Worm (Caenorhabditis elegans) whole organism, L4 larva: Measurements from ENCODE around the gene T19B10.2.
A peak's percentile ranks its signal among the peaks of the same experiment; 100 is the strongest.

Source experiments
- F10B5.3 ChIP-seq: sonication (generic microtip); optimal IDR thresholded peaks from 2 replicates; lab custom pipeline; 2016; ENCODE audit warnings: mild to moderate bottlenecking, missing genetic modification characterization, missing compliant biosample characterization
- F44E2.7 ChIP-seq: fragments of 200-800 bp; sonication (Bioruptor generic); IDR thresholded peaks from 2 replicates; pipeline ENCODE4 v2.1.2; 2022; ENCODE audit warnings: missing genetic modification characterization, missing compliant biosample characterization
- Y105C5A.15 ChIP-seq: fragments of 200-800 bp; sonication (Bioruptor generic); IDR thresholded peaks from 2 replicates; pipeline ENCODE4 v1.3.6; 2022; ENCODE audit warnings: missing genetic modification characterization, missing compliant biosample characterization
- Y5F2A.4 ChIP-seq: fragments of 200-800 bp; sonication (Bioruptor generic); optimal IDR thresholded peaks from 2 replicates; lab custom pipeline; 2018; ENCODE audit warnings: mild to moderate bottlenecking, missing genetic modification characterization, missing compliant biosample characterization
- aha-1 ChIP-seq: fragments of 150-350 bp; peaks from one replicate; lab custom pipeline; 2014; ENCODE audit warnings: missing biosample characterization, missing genetic modification characterization
- aly-2 ChIP-seq: sonication (generic microtip); optimal IDR thresholded peaks from 2 replicates; lab custom pipeline; 2018; ENCODE audit warnings: missing biosample characterization, missing genetic modification characterization
- arid-1 ChIP-seq: fragments of 200-800 bp; sonication (Bioruptor generic); conservative IDR thresholded peaks from 2 replicates; pipeline ENCODE4 v1.3.6; 2022; ENCODE audit warnings: missing genetic modification reagents, missing genetic modification characterization, missing compliant biosample characterization
- attf-4 ChIP-seq: sonication (generic microtip); optimal IDR thresholded peaks from 3 replicates; lab custom pipeline; 2017; ENCODE audit warnings: missing biosample characterization, missing genetic modification characterization
- ceh-32 ChIP-seq: sonication (generic microtip); optimal IDR thresholded peaks from 2 replicates; lab custom pipeline; 2016; ENCODE audit warnings: mild to moderate bottlenecking, missing genetic modification characterization, missing compliant biosample characterization; ENCODE audit not compliant: poor library complexity
- ceh-82 ChIP-seq: sonication (generic microtip); optimal IDR thresholded peaks from 2 replicates; lab custom pipeline; 2017; ENCODE audit warnings: missing biosample characterization, missing genetic modification characterization
- daf-12 ChIP-seq: fragments of 150-350 bp; optimal IDR thresholded peaks from 2 replicates; lab custom pipeline; 2014; ENCODE audit warnings: missing biosample characterization, missing genetic modification reagents, missing genetic modification characterization
- dmd-8 ChIP-seq: fragments of 200-800 bp; sonication (Bioruptor generic); IDR thresholded peaks from 2 replicates; pipeline ENCODE4 v1.3.6; 2022; ENCODE audit warnings: missing genetic modification characterization, missing compliant biosample characterization
- dmd-9 ChIP-seq: fragments of 200-800 bp; sonication (Bioruptor generic); IDR thresholded peaks from 2 replicates; pipeline ENCODE4 v1.3.6; 2022; ENCODE audit warnings: missing genetic modification reagents, missing genetic modification characterization, missing compliant biosample characterization
- dpl-1 ChIP-seq: fragments of 150-350 bp; optimal IDR thresholded peaks from 2 replicates; lab custom pipeline; 2014; ENCODE audit warnings: missing biosample characterization, missing genetic modification reagents, missing genetic modification characterization
- egl-43 ChIP-seq: fragments of 200-800 bp; sonication (Bioruptor generic); IDR thresholded peaks from 2 replicates; pipeline ENCODE4 v1.3.6; 2022; ENCODE audit warnings: missing genetic modification reagents, missing genetic modification characterization, missing compliant biosample characterization
- fkh-10 ChIP-seq: fragments of 150-350 bp; optimal IDR thresholded peaks from 2 replicates; lab custom pipeline; 2014; ENCODE audit warnings: missing biosample characterization, missing genetic modification reagents, missing genetic modification characterization
- hif-1 ChIP-seq, 2 experiments: sonication (generic microtip); optimal IDR thresholded peaks; 2 replicates each; lab custom pipeline; 2016 to 2017; ENCODE audit warnings: missing compliant biosample characterization in 2 of 2, missing genetic modification characterization in 2 of 2, missing genetic modification reagents in 2 of 2, missing genotype in 2 of 2, mild to moderate bottlenecking in 1 of 2
- hlh-11 ChIP-seq: fragments of 200-800 bp; sonication (Bioruptor generic); optimal IDR thresholded peaks from 2 replicates; lab custom pipeline; 2018; ENCODE audit warnings: mild to moderate bottlenecking, missing genetic modification characterization, missing compliant biosample characterization
- hmg-1.1 ChIP-seq: fragments of 200-800 bp; sonication (Bioruptor generic); IDR thresholded peaks from 2 replicates; pipeline ENCODE4 v1.3.6; 2022; ENCODE audit warnings: missing genetic modification reagents, missing genetic modification characterization, missing compliant biosample characterization
- jun-1 ChIP-seq: fragments of 150-350 bp; optimal IDR thresholded peaks from 2 replicates; lab custom pipeline; 2014; ENCODE audit warnings: missing biosample characterization, missing genetic modification reagents, missing genetic modification characterization
- lin-15B ChIP-seq: fragments of 150-350 bp; sonication (generic microtip); optimal IDR thresholded peaks from 3 replicates; lab custom pipeline; 2014; ENCODE audit warnings: missing biosample characterization, missing genetic modification characterization
- madf-9 ChIP-seq: fragments of 200-800 bp; sonication (Bioruptor generic); conservative IDR thresholded peaks from 2 replicates; pipeline ENCODE4 v1.3.6; 2022; ENCODE audit warnings: missing genetic modification reagents, missing genetic modification characterization, missing compliant biosample characterization
- mxl-3 ChIP-seq: fragments of 200-800 bp; sonication (Bioruptor generic); optimal IDR thresholded peaks from 2 replicates; lab custom pipeline; 2018; ENCODE audit warnings: mild to moderate bottlenecking, missing genetic modification characterization, missing compliant biosample characterization
- nhr-10 ChIP-seq: fragments of 150-350 bp; optimal IDR thresholded peaks from 2 replicates; lab custom pipeline; 2014; ENCODE audit warnings: missing biosample characterization, missing genetic modification characterization
- nhr-111 ChIP-seq: fragments of 200-800 bp; sonication (Bioruptor generic); optimal IDR thresholded peaks from 2 replicates; lab custom pipeline; 2018; ENCODE audit warnings: mild to moderate bottlenecking, missing genetic modification characterization, missing compliant biosample characterization
- nhr-28 ChIP-seq: fragments of 150-350 bp; optimal IDR thresholded peaks from 2 replicates; lab custom pipeline; 2014; ENCODE audit warnings: missing biosample characterization, missing genetic modification characterization
- pqm-1 ChIP-seq: sonication (generic microtip); optimal IDR thresholded peaks from 2 replicates; lab custom pipeline; 2017; ENCODE audit warnings: missing biosample characterization, missing genetic modification characterization
- rbr-2 ChIP-seq: sonication (generic microtip); optimal IDR thresholded peaks from 2 replicates; lab custom pipeline; 2016; ENCODE audit warnings: missing genotype, missing genetic modification characterization, missing compliant biosample characterization
- sdz-12 ChIP-seq: fragments of 200-800 bp; sonication (Bioruptor generic); optimal IDR thresholded peaks from 2 replicates; lab custom pipeline; 2018; ENCODE audit warnings: mild to moderate bottlenecking, missing genetic modification characterization, missing compliant biosample characterization
- spr-3 ChIP-seq: fragments of 200-800 bp; sonication (Bioruptor generic); optimal IDR thresholded peaks from 2 replicates; lab custom pipeline; 2018; ENCODE audit warnings: mild to moderate bottlenecking, missing genetic modification characterization, missing compliant biosample characterization
- unc-39 ChIP-seq: sonication (generic microtip); optimal IDR thresholded peaks from 2 replicates; lab custom pipeline; 2017; ENCODE audit warnings: missing biosample characterization, missing genetic modification characterization
- zip-2 ChIP-seq: fragments of 150-350 bp; optimal IDR thresholded peaks from 2 replicates; lab custom pipeline; 2014; ENCODE audit warnings: missing biosample characterization, missing genetic modification characterization

T19B10.2 gene

ce11 chrV:11265482-11265881 lies 44.4 kb downstream of the T19B10.2 start, which contains the start of gene cln-3.1 (continued):
- TF ChIP-seq rbr-2 (tag; lab: Kevin White, UChicago) (no peak), dpl-1 (GFP tag; lab: Kevin White, UChicago) (no peak), nhr-10 (tag; lab: Kevin White, UChicago) (no peak), unc-39 (tag; lab: Kevin White, UChicago) (no peak), pqm-1 (peak; percentile 63), mxl-3 (peak; percentile 81), nhr-28 (tag; lab: Kevin White, UChicago) (peak; percentile 37), jun-1 (tag; lab: Kevin White, UChicago) (no peak), zip-2 (tag; lab: Kevin White, UChicago) (no peak), Y5F2A.4 (no peak), ceh-32 (tag; lab: Kevin White, UChicago) (no peak), egl-43 (GFP tag; lab: Robert Waterston, UW) (no peak), aly-2 (tag; lab: Kevin White, UChicago) (no peak), spr-3 (no peak)

- no peak for TF ChIP-seq hif-1 (tag; optimal IDR thresholded peaks at IDR 0.05; lab: Kevin White, UChicago)
- no peak for TF ChIP-seq spr-3
- TF ChIP-seq hlh-11 (tag; lab: Kevin White, UChicago), result no peak
- TF ChIP-seq fkh-10 (GFP tag; lab: Kevin White, UChicago), result no peak
- no peak for TF ChIP-seq daf-12 (tag; lab: Kevin White, UChicago)
- no peak for TF ChIP-seq Y105C5A.15 (GFP tag; lab: Robert Waterston, UW)
- TF ChIP-seq egl-43 (GFP tag; lab: Robert Waterston, UW), result no peak
- TF ChIP-seq nhr-111 (GFP tag; lab: Kevin White, UChicago), result no peak
- no peak for TF ChIP-seq dmd-8 (GFP tag; lab: Robert Waterston, UW)
- no peak for TF ChIP-seq F10B5.3 (tag; lab: Kevin White, UChicago)
- no peak for TF ChIP-seq attf-4 (tag; lab: Kevin White, UChicago)
- no peak for TF ChIP-seq ceh-82
- no peak for TF ChIP-seq dmd-9 (GFP tag; lab: Robert Waterston, UW)
- no peak for TF ChIP-seq pqm-1
- no peak for TF ChIP-seq lin-15B (tag; lab: Kevin White, UChicago)
- no peak for TF ChIP-seq sdz-12
Observed at ce11 chrV:11266681-11267080, 45.6 kb downstream of the T19B10.2 start, which contains the start of gene str-116. str-116 (plus strand) TSS chrV:11266981.

- no peak for TF ChIP-seq madf-9 (GFP tag; lab: Robert Waterston, UW)
- TF ChIP-seq, all 104 proteins: peak for 0
Observed at ce11 chrV:11268791-11269190, 47.7 kb downstream of the T19B10.2 start, which contains the start of gene str-115. str-115 (plus strand) TSS chrV:11269091.

DNA sequence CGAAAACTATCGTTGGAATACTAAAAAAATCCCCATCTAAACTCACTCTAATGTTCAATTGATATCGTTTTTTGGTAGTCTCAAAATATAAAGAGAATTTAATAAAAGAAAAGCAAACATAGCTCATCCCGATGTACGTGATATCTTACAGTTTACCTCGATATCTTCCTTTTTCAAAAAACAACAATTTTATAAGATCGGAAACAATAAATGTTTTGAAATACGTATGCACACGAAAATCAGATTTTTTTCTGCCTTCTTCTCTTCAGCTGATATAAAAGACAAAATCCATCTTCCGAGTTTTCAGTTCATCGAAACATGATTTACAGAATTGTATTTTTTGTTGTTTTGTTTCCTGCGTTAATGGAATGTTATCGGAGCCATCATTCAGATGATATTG lies 49.9 kb downstream of the T19B10.2 start, which contains the start of gene clec-222:
clec-222 (plus strand) TSS at position 301 of the 400 bp plus-strand sequence.
- TF ChIP-seq aha-1 (tag; lab: Kevin White, UChicago) (no peak), F10B5.3 (tag; lab: Kevin White, UChicago) (no peak), arid-1 (GFP tag; lab: Robert Waterston, UW) (no peak), F44E2.7 (GFP tag; lab: Robert Waterston, UW) (no peak), hmg-1.1 (GFP tag; lab: Robert Waterston, UW) (no peak)
- TF ChIP-seq, all 104 proteins: peak for 0
